Fruit fly (Drosophila melanogaster) whole organism, embryonic: Measurements from ENCODE around the gene CG15336.

Source experiments
- Antp ChIP-seq: fragments of 200-800 bp; sonication (Bioruptor generic); optimal IDR thresholded peaks from 3 replicates; lab custom pipeline; 2016; ENCODE audit warnings: missing biosample characterization, missing genetic modification characterization
- BEAF-32 ChIP-seq: fragments of 200-800 bp; sonication (Bioruptor generic); optimal IDR thresholded peaks from 3 replicates; lab custom pipeline; 2017; ENCODE audit warnings: missing biosample characterization, missing genetic modification characterization, mild to moderate bottlenecking, moderate library complexity, missing genetic modification reagents
- CG10543 ChIP-seq: fragments of 200-800 bp; sonication (Bioruptor generic); optimal IDR thresholded peaks from 3 replicates; lab custom pipeline; 2017; ENCODE audit warnings: missing biosample characterization, mild to moderate bottlenecking, missing genetic modification characterization, moderate library complexity
- CG10979 ChIP-seq: fragments of 200-800 bp; sonication (Bioruptor generic); optimal IDR thresholded peaks from 2 replicates; lab custom pipeline; 2018; ENCODE audit warnings: missing biosample characterization, mild to moderate bottlenecking, missing genetic modification characterization, moderate library complexity
- CG11093 ChIP-seq: fragments of 200-800 bp; sonication (Bioruptor generic); IDR thresholded peaks from 3 replicates; pipeline ENCODE4 v1.3.6; 2022; ENCODE audit warnings: missing biosample characterization, missing genetic modification characterization
- CG12104 ChIP-seq: fragments of 200-800 bp; sonication (Bioruptor generic); optimal IDR thresholded peaks from 3 replicates; lab custom pipeline; 2016; ENCODE audit warnings: missing biosample characterization, missing genetic modification characterization
- CG12744 ChIP-seq: fragments of 200-800 bp; sonication (Bioruptor generic); optimal IDR thresholded peaks from 2 replicates; lab custom pipeline; 2016; ENCODE audit warnings: missing biosample characterization, missing genetic modification characterization
- CG13296 ChIP-seq: fragments of 200-800 bp; sonication (Bioruptor generic); optimal IDR thresholded peaks from 3 replicates; lab custom pipeline; 2018; ENCODE audit warnings: missing biosample characterization, mild to moderate bottlenecking, missing genetic modification characterization
- CG13424 ChIP-seq: fragments of 200-800 bp; sonication (Bioruptor generic); optimal IDR thresholded peaks from 2 replicates; lab custom pipeline; 2019; ENCODE audit warnings: missing biosample characterization, mild to moderate bottlenecking, missing genetic modification characterization, moderate library complexity
- CG14710 ChIP-seq: fragments of 200-800 bp; sonication (Bioruptor generic); optimal IDR thresholded peaks from 3 replicates; lab custom pipeline; 2019; ENCODE audit warnings: missing biosample characterization, mild to moderate bottlenecking, missing genetic modification characterization, moderate library complexity
- CG1647 ChIP-seq: fragments of 200-800 bp; sonication (Bioruptor generic); optimal IDR thresholded peaks from 3 replicates; lab custom pipeline; 2016; ENCODE audit warnings: missing biosample characterization, missing genetic modification characterization
- CG17328 ChIP-seq: fragments of 200-800 bp; sonication (Bioruptor generic); IDR thresholded peaks from 2 replicates; pipeline ENCODE4 v1.3.6; 2022; ENCODE audit warnings: missing biosample characterization, missing genetic modification characterization
- CG2116 ChIP-seq: fragments of 200-800 bp; sonication (Bioruptor generic); optimal IDR thresholded peaks from 3 replicates; lab custom pipeline; 2018; ENCODE audit warnings: missing biosample characterization, mild to moderate bottlenecking, missing genetic modification characterization
- CG4282 ChIP-seq: fragments of 200-800 bp; sonication (Bioruptor generic); optimal IDR thresholded peaks from 2 replicates; lab custom pipeline; 2016; ENCODE audit warnings: missing biosample characterization, missing genetic modification characterization
- CG6175 ChIP-seq: fragments of 200-800 bp; sonication (Bioruptor generic); IDR thresholded peaks from 3 replicates; pipeline ENCODE4 v1.3.6; 2022; ENCODE audit warnings: missing biosample characterization, missing genetic modification characterization
- CG6791 ChIP-seq: fragments of 200-800 bp; sonication (Bioruptor generic); IDR thresholded peaks from 3 replicates; pipeline ENCODE4 v1.3.6; 2022; ENCODE audit warnings: missing biosample characterization, missing genetic modification characterization; ENCODE audit not compliant: partially characterized antibody
- CG7357 ChIP-seq: fragments of 200-800 bp; sonication (Bioruptor generic); IDR thresholded peaks from 3 replicates; pipeline ENCODE4 v1.3.6; 2022; ENCODE audit warnings: missing biosample characterization, missing genetic modification characterization
- CG8765 ChIP-seq: fragments of 200-800 bp; sonication (Bioruptor generic); IDR thresholded peaks from 2 replicates; pipeline ENCODE4 v1.3.6; 2022; ENCODE audit warnings: missing biosample characterization, missing genetic modification characterization
- Dref ChIP-seq: fragments of 200-800 bp; sonication (Bioruptor generic); IDR thresholded peaks from 2 replicates; pipeline ENCODE4 v1.3.6; 2022; ENCODE audit warnings: missing biosample characterization, missing genetic modification characterization
- Eip74EF ChIP-seq, 2 experiments: fragments of 200-800 bp in 1 of 2; fragments of >200 bp in 1 of 2; sonication (Bioruptor generic) in 1 of 2; optimal IDR thresholded peaks; 2 replicates each; lab custom pipeline; 2017 to 2019; ENCODE audit warnings: missing biosample characterization in 2 of 2, missing genetic modification characterization in 2 of 2, mild to moderate bottlenecking in 1 of 2, moderate library complexity in 1 of 2
- Gug ChIP-seq: fragments of 200-800 bp; sonication (Bioruptor generic); IDR thresholded peaks from 4 replicates; pipeline ENCODE4 v1.3.6; 2022; ENCODE audit warnings: missing biosample characterization, missing genetic modification characterization
- Meics ChIP-seq: fragments of 200-800 bp; sonication (Bioruptor generic); optimal IDR thresholded peaks from 2 replicates; lab custom pipeline; 2017; ENCODE audit warnings: missing biosample characterization, mild to moderate bottlenecking, missing genetic modification characterization
- Optix ChIP-seq: fragments of 200-800 bp; sonication (Bioruptor generic); IDR thresholded peaks from 3 replicates; pipeline ENCODE4 v1.3.6; 2022; ENCODE audit warnings: missing biosample characterization, missing genetic modification characterization
- Poxn ChIP-seq: fragments of 200-800 bp; sonication (Bioruptor generic); IDR thresholded peaks from 2 replicates; pipeline ENCODE4 v1.3.6; 2022; ENCODE audit warnings: missing biosample characterization, missing genetic modification characterization
- Rx ChIP-seq: fragments of 200-800 bp; sonication (Bioruptor generic); IDR thresholded peaks from 2 replicates; pipeline ENCODE4 v1.3.6; 2022; ENCODE audit warnings: missing biosample characterization, missing genetic modification characterization
- Sry-β ChIP-seq: fragments of 200-800 bp; sonication (Bioruptor generic); optimal IDR thresholded peaks from 2 replicates; lab custom pipeline; 2018; ENCODE audit warnings: missing biosample characterization, mild to moderate bottlenecking, missing genetic modification characterization, moderate library complexity
- ato ChIP-seq: fragments of 200-800 bp; sonication (Bioruptor generic); IDR thresholded peaks from 2 replicates; pipeline ENCODE4 v1.3.6; 2022; ENCODE audit warnings: missing biosample characterization, missing genetic modification characterization; ENCODE audit not compliant: partially characterized antibody
- bcd ChIP-seq: fragments of 200-800 bp; sonication (Bioruptor generic); optimal IDR thresholded peaks from 2 replicates; lab custom pipeline; 2017; ENCODE audit warnings: missing biosample characterization, mild to moderate bottlenecking, missing genetic modification characterization
- bowl ChIP-seq: fragments of 200-800 bp; sonication (Bioruptor generic); IDR thresholded peaks from 2 replicates; pipeline ENCODE4 v1.3.6; 2022; ENCODE audit warnings: missing biosample characterization, missing genetic modification characterization
- cg ChIP-seq: fragments of 200-800 bp; sonication (Bioruptor generic); optimal IDR thresholded peaks from 3 replicates; lab custom pipeline; 2019; ENCODE audit warnings: missing biosample characterization, mild to moderate bottlenecking, missing genetic modification characterization, moderate library complexity
- dati ChIP-seq: fragments of 200-800 bp; sonication (Bioruptor generic); IDR thresholded peaks from 2 replicates; pipeline ENCODE4 v1.3.6; 2022; ENCODE audit warnings: missing biosample characterization, missing genetic modification characterization
- disco-r ChIP-seq: fragments of 200-800 bp; sonication (Bioruptor generic); optimal IDR thresholded peaks from 2 replicates; lab custom pipeline; 2016; ENCODE audit warnings: missing biosample characterization, missing genetic modification characterization
- dmrt11E ChIP-seq: fragments of 200-800 bp; sonication (Bioruptor generic); optimal IDR thresholded peaks from 3 replicates; lab custom pipeline; 2018; ENCODE audit warnings: missing biosample characterization, mild to moderate bottlenecking, missing genetic modification characterization, moderate library complexity
- emc ChIP-seq: fragments of 200-800 bp; sonication (Bioruptor generic); optimal IDR thresholded peaks from 2 replicates; lab custom pipeline; 2016; ENCODE audit warnings: missing biosample characterization, missing genetic modification characterization
- exex ChIP-seq: fragments of 200-800 bp; sonication (Bioruptor generic); optimal IDR thresholded peaks from 4 replicates; lab custom pipeline; 2018; ENCODE audit warnings: missing biosample characterization, mild to moderate bottlenecking, missing genetic modification characterization, moderate library complexity
- fd3F ChIP-seq: fragments of 200-800 bp; sonication (Bioruptor generic); optimal IDR thresholded peaks from 2 replicates; lab custom pipeline; 2018; ENCODE audit warnings: missing biosample characterization, mild to moderate bottlenecking, missing genetic modification characterization, moderate library complexity
- insv ChIP-seq, 2 experiments: fragments of 200-800 bp; sonication (Bioruptor generic); optimal IDR thresholded peaks; 3 replicates each; lab custom pipeline; 2016 to 2018; ENCODE audit warnings: missing biosample characterization in 2 of 2, missing genetic modification characterization in 2 of 2
- mld ChIP-seq: fragments of 200-800 bp; sonication (Bioruptor generic); IDR thresholded peaks from 3 replicates; pipeline ENCODE4 v1.3.6; 2022; ENCODE audit warnings: missing biosample characterization, missing genetic modification characterization; ENCODE audit not compliant: partially characterized antibody
- pb ChIP-seq: fragments of 200-800 bp; sonication (Bioruptor generic); optimal IDR thresholded peaks from 3 replicates; lab custom pipeline; 2016; ENCODE audit warnings: missing biosample characterization, missing genetic modification characterization
- pum ChIP-seq: fragments of 200-800 bp; sonication (Bioruptor generic); optimal IDR thresholded peaks from 2 replicates; lab custom pipeline; 2016; ENCODE audit warnings: missing biosample characterization, missing genetic modification characterization
- scrt ChIP-seq: fragments of 200-800 bp; sonication (Bioruptor generic); optimal IDR thresholded peaks from 2 replicates; lab custom pipeline; 2018; ENCODE audit warnings: missing biosample characterization, mild to moderate bottlenecking, missing genetic modification characterization, moderate library complexity
- sim ChIP-seq: fragments of 200-800 bp; sonication (Bioruptor generic); IDR thresholded peaks from 2 replicates; pipeline ENCODE4 v1.3.6; 2022; ENCODE audit warnings: missing biosample characterization, missing genetic modification characterization
- sima ChIP-seq: fragments of 200-800 bp; sonication (Bioruptor generic); optimal IDR thresholded peaks from 2 replicates; lab custom pipeline; 2016; ENCODE audit warnings: missing biosample characterization, missing genetic modification characterization
- slou ChIP-seq: fragments of 200-800 bp; sonication (Bioruptor generic); optimal IDR thresholded peaks from 3 replicates; lab custom pipeline; 2016; ENCODE audit warnings: missing biosample characterization, missing genetic modification characterization
- slp2 ChIP-seq: fragments of 200-800 bp; sonication (Bioruptor generic); optimal IDR thresholded peaks from 2 replicates; lab custom pipeline; 2016; ENCODE audit warnings: missing biosample characterization, missing genetic modification characterization
- sr ChIP-seq: fragments of 200-800 bp; sonication (Bioruptor generic); IDR thresholded peaks from 3 replicates; pipeline ENCODE4 v1.3.6; 2022; ENCODE audit warnings: missing biosample characterization, missing genetic modification characterization
- toy ChIP-seq: fragments of 200-800 bp; sonication (Bioruptor generic); IDR thresholded peaks from 2 replicates; pipeline ENCODE4 v1.3.6; 2022; ENCODE audit warnings: missing biosample characterization, missing genetic modification characterization
- zen2 ChIP-seq: fragments of 200-800 bp; sonication (Bioruptor generic); IDR thresholded peaks from 3 replicates; pipeline ENCODE4 v1.3.6; 2022; ENCODE audit warnings: missing biosample characterization, missing genetic modification characterization; ENCODE audit not compliant: partially characterized antibody

CG15336 gene

dm6 chrX:8145501-8146157 is 2.1 kb upstream of the CG15336 start, which contains the start of the genes alpha-PheRS and CG2129 (continued):
- TF ChIP-seq CG6175 (GFP tag; lab: Robert Waterston, UW) (no peak), CG8765 (GFP tag; lab: Robert Waterston, UW) (no peak), bowl (GFP tag; lab: Robert Waterston, UW) (no peak), Antp (GFP tag; lab: Kevin White, UChicago) (no peak), CG10543 (no peak), CG2116 (GFP tag; lab: Kevin White, UChicago) (peak; percentile 60), dati (GFP tag; lab: Robert Waterston, UW) (no peak)
- TF ChIP-seq, all 482 proteins: peak for 98

DNA sequence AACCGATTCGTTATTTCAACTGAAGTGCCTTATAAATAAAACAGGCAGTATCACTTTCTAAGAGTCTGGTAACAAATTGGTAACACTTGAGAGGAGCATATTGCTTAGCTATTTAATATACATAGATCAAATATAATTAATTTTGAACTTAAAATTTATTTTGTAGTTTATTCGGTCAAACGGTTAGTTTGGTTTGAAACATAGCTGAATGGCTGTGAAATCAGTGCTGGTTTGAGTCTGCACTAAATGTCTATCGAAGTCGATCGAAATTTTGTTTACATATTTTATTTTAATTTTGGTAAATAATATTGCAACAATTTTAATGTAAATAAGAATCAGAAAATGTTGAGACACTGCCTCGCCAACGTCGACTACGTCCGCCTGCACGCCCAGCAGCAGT is 807 bp downstream of the CG15336 start, which contains the start of gene CG10959:
CG10959 (plus strand) TSS at position 228 of the 400 bp plus-strand sequence.
- TF ChIP-seq Gug: no peak
- peak; percentile 33 for TF ChIP-seq CG14710 (tag; lab: Kevin White, UChicago)
- TF ChIP-seq sim (GFP tag; lab: Robert Waterston, UW): no peak
- TF ChIP-seq CG12104 (GFP tag; lab: Kevin White, UChicago): no peak
- TF ChIP-seq insv (GFP tag; optimal IDR thresholded peaks at IDR 0.05; lab: Kevin White, UChicago): peak in 1 of 2 experiments; percentile 10
- no peak for TF ChIP-seq CG4282
- peak; percentile 66 for TF ChIP-seq Dref (GFP tag; lab: Robert Waterston, UW)
- TF ChIP-seq zen2 (GFP tag; lab: Robert Waterston, UW): no peak
- TF ChIP-seq Meics (GFP tag; lab: Kevin White, UChicago): no peak
- TF ChIP-seq ato (GFP tag; lab: Robert Waterston, UW): no peak
- TF ChIP-seq BEAF-32 (GFP tag; lab: Kevin White, UChicago): peak; percentile 23
- no peak for TF ChIP-seq CG11093 (GFP tag; lab: Robert Waterston, UW)
- TF ChIP-seq CG6791: no peak
- no peak for TF ChIP-seq CG13424 (tag; lab: Kevin White, UChicago)
- no peak for TF ChIP-seq CG10979 (tag; lab: Kevin White, UChicago)
- TF ChIP-seq Eip74EF (GFP tag; optimal IDR thresholded peaks at IDR 0.05; lab: Kevin White, UChicago): no peak
- no peak for TF ChIP-seq CG7357 (GFP tag; lab: Robert Waterston, UW)
- no peak for TF ChIP-seq Antp (GFP tag; lab: Kevin White, UChicago)
- no peak for TF ChIP-seq Optix
- TF ChIP-seq CG8765 (GFP tag; lab: Robert Waterston, UW): no peak
- TF ChIP-seq CG12744: no peak
- TF ChIP-seq toy: no peak
- TF ChIP-seq cg (GFP tag; lab: Kevin White, UChicago): no peak
- no peak for TF ChIP-seq exex
- no peak for TF ChIP-seq slp2
- TF ChIP-seq bcd (GFP tag; lab: Kevin White, UChicago): no peak
- no peak for TF ChIP-seq pb
- TF ChIP-seq CG17328 (GFP tag; lab: Robert Waterston, UW): no peak
- TF ChIP-seq CG13296: no peak
- no peak for TF ChIP-seq emc
- no peak for TF ChIP-seq mld (GFP tag; lab: Robert Waterston, UW)
- TF ChIP-seq sima (GFP tag; lab: Kevin White, UChicago): no peak
- TF ChIP-seq scrt (GFP tag; lab: Kevin White, UChicago): no peak
- no peak for TF ChIP-seq Sry-β
- TF ChIP-seq fd3F: no peak
- no peak for TF ChIP-seq pum
- no peak for TF ChIP-seq sr (GFP tag; lab: Robert Waterston, UW)
- TF ChIP-seq disco-r (GFP tag; lab: Kevin White, UChicago): no peak
- no peak for TF ChIP-seq slou (GFP tag; lab: Kevin White, UChicago)
- TF ChIP-seq Poxn (GFP tag; lab: Robert Waterston, UW): no peak
- TF ChIP-seq dmrt11E (tag; lab: Kevin White, UChicago): no peak
- no peak for TF ChIP-seq CG1647 (GFP tag; lab: Kevin White, UChicago)
- no peak for TF ChIP-seq Rx (GFP tag; lab: Robert Waterston, UW)
